Fruit fly (Drosophila melanogaster) whole organism, embryonic: ENCODE data around the gene kat80.

ENCODE experiments used
- Aef1 ChIP-seq: fragments of 200-800 bp; sonication (Bioruptor generic); IDR thresholded peaks from 3 replicates; pipeline ENCODE4 v1.3.6; 2022; ENCODE audit warnings: missing biosample characterization, missing genetic modification characterization
- Atf6 ChIP-seq: fragments of 200-800 bp; sonication (Bioruptor generic); IDR thresholded peaks from 2 replicates; pipeline ENCODE4 v1.3.6; 2022; ENCODE audit warnings: missing biosample characterization, missing genetic modification characterization
- CG10267 ChIP-seq: fragments of 200-800 bp; sonication (Bioruptor generic); optimal IDR thresholded peaks from 2 replicates; lab custom pipeline; 2018; ENCODE audit warnings: missing biosample characterization, mild to moderate bottlenecking, missing genetic modification characterization, moderate library complexity
- CG10565 ChIP-seq: fragments of 200-800 bp; sonication (Bioruptor generic); optimal IDR thresholded peaks from 3 replicates; lab custom pipeline; 2016; ENCODE audit warnings: missing biosample characterization, mild to moderate bottlenecking, missing genetic modification characterization
- CG10959 ChIP-seq: fragments of 200-800 bp; sonication (Bioruptor generic); IDR thresholded peaks from 2 replicates; pipeline ENCODE4 v1.3.6; 2022; ENCODE audit warnings: missing biosample characterization, missing genetic modification characterization
- CG11247 ChIP-seq: fragments of 200-800 bp; sonication (Bioruptor generic); IDR thresholded peaks from 2 replicates; pipeline ENCODE4 v1.3.6; 2022; ENCODE audit warnings: missing biosample characterization, missing genetic modification characterization
- CG11695 ChIP-seq: fragments of 200-800 bp; sonication (Bioruptor generic); IDR thresholded peaks from 3 replicates; pipeline ENCODE4 v1.3.6; 2022; ENCODE audit warnings: missing biosample characterization, missing genetic modification characterization
- CG1233 ChIP-seq: fragments of 200-800 bp; sonication (Bioruptor generic); optimal IDR thresholded peaks from 4 replicates; lab custom pipeline; 2018; ENCODE audit warnings: missing biosample characterization, mild to moderate bottlenecking, missing genetic modification characterization
- CG15011 ChIP-seq: fragments of 200-800 bp; sonication (Bioruptor generic); optimal IDR thresholded peaks from 3 replicates; lab custom pipeline; 2018; ENCODE audit warnings: missing biosample characterization, mild to moderate bottlenecking, missing genetic modification characterization
- CG1529 ChIP-seq: fragments of 200-800 bp; sonication (Bioruptor generic); optimal IDR thresholded peaks from 3 replicates; lab custom pipeline; 2018; ENCODE audit warnings: missing biosample characterization, missing genetic modification characterization
- CG15601 ChIP-seq: fragments of 200-800 bp; sonication (Bioruptor generic); optimal IDR thresholded peaks from 3 replicates; lab custom pipeline; 2019; ENCODE audit warnings: missing biosample characterization, mild to moderate bottlenecking, missing genetic modification characterization, moderate library complexity
- CG15696 ChIP-seq: fragments of 200-800 bp; sonication (Bioruptor generic); optimal IDR thresholded peaks from 2 replicates; lab custom pipeline; 2019; ENCODE audit warnings: missing biosample characterization, mild to moderate bottlenecking, missing genetic modification characterization, moderate library complexity
- CG17359 ChIP-seq: fragments of 200-800 bp; sonication (Bioruptor generic); optimal IDR thresholded peaks from 3 replicates; lab custom pipeline; 2018; ENCODE audit warnings: missing biosample characterization, mild to moderate bottlenecking, missing genetic modification characterization, moderate library complexity
- CG2712 ChIP-seq: fragments of 200-800 bp; optimal IDR thresholded peaks from 3 replicates; lab custom pipeline; 2019; ENCODE audit warnings: missing biosample characterization, mild to moderate bottlenecking, missing genetic modification characterization, moderate library complexity
- CG32767 ChIP-seq: fragments of 200-800 bp; sonication (Bioruptor generic); IDR thresholded peaks from 2 replicates; pipeline ENCODE4 v1.3.6; 2022; ENCODE audit warnings: missing biosample characterization, missing genetic modification characterization
- CG3407 ChIP-seq: fragments of 200-800 bp; sonication (Bioruptor generic); optimal IDR thresholded peaks from 2 replicates; lab custom pipeline; 2018; ENCODE audit warnings: missing biosample characterization, mild to moderate bottlenecking, missing genetic modification characterization
- CG34376 ChIP-seq: fragments of 200-800 bp; sonication (Bioruptor generic); optimal IDR thresholded peaks from 2 replicates; lab custom pipeline; 2018; ENCODE audit warnings: missing biosample characterization, mild to moderate bottlenecking, missing genetic modification characterization
- CG3838 ChIP-seq: fragments of 200-800 bp; sonication (Bioruptor generic); optimal IDR thresholded peaks from 3 replicates; lab custom pipeline; 2016; ENCODE audit warnings: missing biosample characterization, missing genetic modification characterization
- CG3847 ChIP-seq: fragments of 200-800 bp; sonication (Bioruptor generic); IDR thresholded peaks from 2 replicates; pipeline ENCODE4 v1.3.6; 2022; ENCODE audit warnings: missing biosample characterization, missing genetic modification characterization
- CG4730 ChIP-seq: fragments of 200-800 bp; sonication (Bioruptor generic); IDR thresholded peaks from 2 replicates; pipeline ENCODE4 v1.3.6; 2022; ENCODE audit warnings: missing biosample characterization, missing genetic modification characterization
- CG6654 ChIP-seq: fragments of 200-800 bp; sonication (Bioruptor generic); optimal IDR thresholded peaks from 2 replicates; lab custom pipeline; 2017; ENCODE audit warnings: missing biosample characterization, mild to moderate bottlenecking, missing genetic modification characterization
- CG6689 ChIP-seq: fragments of 200-800 bp; sonication (Bioruptor generic); IDR thresholded peaks from 2 replicates; pipeline ENCODE4 v1.3.6; 2022; ENCODE audit warnings: missing biosample characterization, missing genetic modification characterization
- CG9215 ChIP-seq: fragments of 200-800 bp; sonication (Bioruptor generic); IDR thresholded peaks from 2 replicates; pipeline ENCODE4 v1.3.6; 2022; ENCODE audit warnings: missing biosample characterization, missing genetic modification characterization
- CrebB ChIP-seq: fragments of 200-800 bp; sonication (Bioruptor generic); optimal IDR thresholded peaks from 3 replicates; lab custom pipeline; 2018; ENCODE audit warnings: missing biosample characterization, mild to moderate bottlenecking, missing genetic modification characterization
- Dref ChIP-seq: fragments of 200-800 bp; sonication (Bioruptor generic); IDR thresholded peaks from 2 replicates; pipeline ENCODE4 v1.3.6; 2022; ENCODE audit warnings: missing biosample characterization, missing genetic modification characterization
- H15 ChIP-seq: fragments of 200-800 bp; sonication (Bioruptor generic); IDR thresholded peaks from 3 replicates; pipeline ENCODE4 v1.3.6; 2022; ENCODE audit warnings: missing biosample characterization, missing genetic modification characterization
- NC2α ChIP-seq: fragments of 200-800 bp; sonication (Bioruptor generic); optimal IDR thresholded peaks from 2 replicates; lab custom pipeline; 2016; ENCODE audit warnings: missing biosample characterization, missing genetic modification characterization
- NfI ChIP-seq: fragments of 200-800 bp; sonication (Bioruptor generic); optimal IDR thresholded peaks from 3 replicates; lab custom pipeline; 2018; ENCODE audit warnings: missing biosample characterization, mild to moderate bottlenecking, missing genetic modification characterization, moderate library complexity
- PHDP ChIP-seq: fragments of 200-800 bp; sonication (Bioruptor generic); optimal IDR thresholded peaks from 3 replicates; lab custom pipeline; 2018; ENCODE audit warnings: missing biosample characterization, mild to moderate bottlenecking, missing genetic modification characterization, moderate library complexity
- Six4 ChIP-seq: fragments of 200-800 bp; sonication (Bioruptor generic); optimal IDR thresholded peaks from 2 replicates; lab custom pipeline; 2016; ENCODE audit warnings: missing biosample characterization, missing genetic modification characterization
- Stat92E ChIP-seq, 3 experiments: fragments of >200 bp in 2 of 3; fragments of 200-800 bp in 1 of 3; sonication (Bioruptor generic) in 1 of 3; optimal IDR thresholded peaks; 2 replicates each; lab custom pipeline; 2017 to 2019; ENCODE audit warnings: missing biosample characterization in 3 of 3, missing genetic modification characterization in 3 of 3, mild to moderate bottlenecking in 1 of 3, moderate library complexity in 1 of 3
- Vsx1 ChIP-seq: fragments of 200-800 bp; sonication (Bioruptor generic); optimal IDR thresholded peaks from 2 replicates; lab custom pipeline; 2017; ENCODE audit warnings: missing biosample characterization, mild to moderate bottlenecking, missing genetic modification characterization, missing genetic modification reagents
- amos ChIP-seq: fragments of 200-800 bp; sonication (Bioruptor generic); IDR thresholded peaks from 2 replicates; pipeline ENCODE4 v1.3.6; 2022; ENCODE audit warnings: missing biosample characterization, missing genetic modification characterization; ENCODE audit not compliant: partially characterized antibody
- br ChIP-seq: fragments of >200 bp; optimal IDR thresholded peaks from 2 replicates; lab custom pipeline; 2017
- chif ChIP-seq, 2 experiments: fragments of 200-800 bp; sonication (Bioruptor generic); optimal IDR thresholded peaks; 3 replicates each; lab custom pipeline; 2016; ENCODE audit warnings: missing biosample characterization in 2 of 2, missing genetic modification characterization in 2 of 2
- corto ChIP-seq: fragments of 200-800 bp; sonication (Bioruptor generic); optimal IDR thresholded peaks from 2 replicates; lab custom pipeline; 2016; ENCODE audit warnings: missing biosample characterization, mild to moderate bottlenecking, missing genetic modification characterization, moderate library complexity
- crc ChIP-seq: fragments of 200-800 bp; sonication (Bioruptor generic); optimal IDR thresholded peaks from 2 replicates; lab custom pipeline; 2016; ENCODE audit warnings: missing biosample characterization, missing genetic modification characterization
- dimm ChIP-seq: fragments of 200-800 bp; sonication (Bioruptor generic); IDR thresholded peaks from 2 replicates; pipeline ENCODE4 v1.3.6; 2022; ENCODE audit warnings: missing biosample characterization, missing genetic modification characterization
- dm ChIP-seq: fragments of 200-800 bp; sonication (Bioruptor generic); optimal IDR thresholded peaks from 3 replicates; lab custom pipeline; 2016; ENCODE audit warnings: missing biosample characterization, missing genetic modification characterization
- ftz-f1 ChIP-seq: fragments of 200-800 bp; sonication (Bioruptor generic); optimal IDR thresholded peaks from 2 replicates; lab custom pipeline; 2016; ENCODE audit warnings: missing biosample characterization, missing genetic modification characterization
- gfzf ChIP-seq: fragments of 200-800 bp; sonication (Bioruptor generic); optimal IDR thresholded peaks from 2 replicates; lab custom pipeline; 2016; ENCODE audit warnings: missing biosample characterization, mild to moderate bottlenecking, missing genetic modification characterization, moderate library complexity
- gsb ChIP-seq: fragments of 200-800 bp; sonication (Bioruptor generic); IDR thresholded peaks from 2 replicates; pipeline ENCODE4 v1.3.6; 2022; ENCODE audit warnings: missing biosample characterization, missing genetic modification characterization
- jigr1 ChIP-seq: fragments of 200-800 bp; sonication (Bioruptor generic); IDR thresholded peaks from 3 replicates; pipeline ENCODE4 v1.3.6; 2022; ENCODE audit warnings: missing biosample characterization, missing genetic modification characterization
- kah ChIP-seq: fragments of 200-800 bp; sonication (Bioruptor generic); optimal IDR thresholded peaks from 2 replicates; lab custom pipeline; 2018; ENCODE audit warnings: missing biosample characterization, mild to moderate bottlenecking, missing genetic modification characterization
- lola ChIP-seq, 3 experiments: fragments of >200 bp in 2 of 3; fragments of 200-800 bp in 1 of 3; sonication (Bioruptor generic) in 1 of 3; optimal IDR thresholded peaks; 2 replicates each; lab custom pipeline; 2017 to 2019; ENCODE audit warnings: missing biosample characterization in 3 of 3, missing genetic modification characterization in 3 of 3, mild to moderate bottlenecking in 1 of 3, moderate library complexity in 1 of 3
- onecut ChIP-seq: fragments of 200-800 bp; sonication (Bioruptor generic); IDR thresholded peaks from 2 replicates; pipeline ENCODE4 v1.3.6; 2022; ENCODE audit warnings: missing biosample characterization, missing genetic modification characterization
- pita ChIP-seq: fragments of 200-800 bp; sonication (Bioruptor generic); optimal IDR thresholded peaks from 2 replicates; lab custom pipeline; 2017; ENCODE audit warnings: missing biosample characterization, mild to moderate bottlenecking, missing genetic modification characterization
- pros ChIP-seq: fragments of 200-800 bp; sonication (Bioruptor generic); optimal IDR thresholded peaks from 3 replicates; lab custom pipeline; 2019; ENCODE audit warnings: missing biosample characterization, mild to moderate bottlenecking, missing genetic modification characterization, moderate library complexity
- sc ChIP-seq, 3 experiments: fragments of >200 bp in 2 of 3; fragments of 200-800 bp in 1 of 3; sonication (Bioruptor generic) in 1 of 3; optimal IDR thresholded peaks; 2 replicates in 2 of 3; 3 replicates in 1 of 3; lab custom pipeline; 2017; ENCODE audit warnings: mild to moderate bottlenecking in 1 of 3, missing biosample characterization in 1 of 3, missing genetic modification characterization in 1 of 3, missing genetic modification reagents in 1 of 3
- unpg ChIP-seq: fragments of 200-800 bp; sonication (Bioruptor generic); optimal IDR thresholded peaks from 3 replicates; lab custom pipeline; 2018; ENCODE audit warnings: missing biosample characterization, mild to moderate bottlenecking, missing genetic modification characterization, moderate library complexity
- vfl ChIP-seq: fragments of 200-800 bp; sonication (Bioruptor generic); optimal IDR thresholded peaks from 2 replicates; lab custom pipeline; 2016; ENCODE audit warnings: missing biosample characterization, missing genetic modification characterization

Gene kat80

dm6 chrX:16244731-16245130 is 31.2 kb downstream of the kat80 start (continued):
- TF ChIP-seq CG6689 (no peak), dm (GFP tag; lab: Kevin White, UChicago) (no peak), gsb (GFP tag; lab: Robert Waterston, UW) (no peak), CG1233 (GFP tag; lab: Kevin White, UChicago) (no peak), Six4 (GFP tag; lab: Kevin White, UChicago) (no peak), CG6654 (GFP tag; lab: Kevin White, UChicago) (no peak), CG4730 (GFP tag; lab: Robert Waterston, UW) (no peak), CG15601 (tag; lab: Kevin White, UChicago) (no peak), CG11247 (peak; percentile 41; the same call in 1 of the 2 replicates), pita (GFP tag; lab: Kevin White, UChicago) (no peak), CG9215 (no peak), CG11695 (no peak), CG10565 (GFP tag; lab: Kevin White, UChicago) (no peak), CG2712 (tag; lab: Kevin White, UChicago) (peak; percentile 19), CG15696 (tag; lab: Kevin White, UChicago) (peak; percentile 24), Stat92E (GFP tag; optimal IDR thresholded peaks at IDR 0.05; lab: Kevin White, UChicago) (no peak), crc (GFP tag; lab: Kevin White, UChicago) (no peak), vfl (no peak), NfI (GFP tag; lab: Kevin White, UChicago) (peak; percentile 3), sc (optimal IDR thresholded peaks at IDR 0.05; lab: Kevin White, UChicago) (no peak), sc (GFP tag; optimal IDR thresholded peaks at IDR 0.05; lab: Kevin White, UChicago) (no peak), CG10959 (no peak), jigr1 (GFP tag; lab: Robert Waterston, UW) (no peak), amos (GFP tag; lab: Robert Waterston, UW) (no peak), chif (GFP tag; optimal IDR thresholded peaks at IDR 0.05; lab: Kevin White, UChicago) (peak in 1 of 2 experiments; percentile 6), dimm (GFP tag; lab: Robert Waterston, UW) (no peak), CG17359 (tag; lab: Kevin White, UChicago) (peak; percentile 23), CG1529 (GFP tag; lab: Kevin White, UChicago) (no peak), Vsx1 (GFP tag; lab: Kevin White, UChicago) (no peak), Dref (GFP tag; lab: Robert Waterston, UW) (no peak), Atf6 (GFP tag; lab: Robert Waterston, UW) (no peak), PHDP (tag; lab: Kevin White, UChicago) (peak; percentile 17), onecut (GFP tag; lab: Robert Waterston, UW) (peak; percentile 16; the same call in 1 of the 2 replicates), CG3847 (GFP tag; lab: Robert Waterston, UW) (no peak), CG3838 (GFP tag; lab: Kevin White, UChicago) (no peak), CG32767 (GFP tag; lab: Robert Waterston, UW) (no peak), H15 (GFP tag; lab: Robert Waterston, UW) (no peak), ftz-f1 (GFP tag; lab: Kevin White, UChicago) (peak; percentile 85), lola (GFP tag; optimal IDR thresholded peaks at IDR 0.05; lab: Kevin White, UChicago) (no peak), br (lab: Kevin White, UChicago) (no peak), CG34376 (GFP tag; lab: Kevin White, UChicago) (no peak), corto (no peak), unpg (peak; percentile 29), NC2α (GFP tag; lab: Kevin White, UChicago) (no peak), CG10267 (peak; percentile 14), Aef1 (no peak), kah (no peak), gfzf (GFP tag; lab: Kevin White, UChicago) (no peak), CG3407 (GFP tag; lab: Kevin White, UChicago) (no peak), CG15011 (GFP tag; lab: Kevin White, UChicago) (no peak), CrebB (tag; lab: Kevin White, UChicago) (no peak), pros (GFP tag; lab: Kevin White, UChicago) (no peak)
